Fruit fly (Drosophila melanogaster): ENCODE data around the gene Dcr-1.

DNA sequence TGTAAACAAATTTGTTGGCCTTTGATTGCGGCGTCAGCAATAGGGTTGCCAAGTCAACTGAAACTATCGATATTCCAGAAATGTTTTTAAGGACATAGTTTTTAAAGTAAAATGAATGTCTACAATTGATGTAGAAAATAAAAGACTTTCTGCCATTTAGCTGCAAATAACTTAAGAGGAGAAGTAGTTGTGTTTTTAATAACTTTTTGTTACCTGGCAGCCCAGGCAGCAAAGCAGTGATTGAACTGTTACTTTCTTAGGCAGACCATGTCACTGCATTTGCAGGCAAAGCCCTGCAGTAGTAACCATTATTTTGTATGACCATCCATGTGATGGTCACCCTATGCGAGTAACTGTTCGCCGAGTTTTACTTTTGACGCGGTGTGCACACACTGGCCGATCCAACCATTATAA is 9.7 kb upstream of the Dcr-1 start, which contains the start of the genes rumi, CG7029 and Usp12-46:
- TF ChIP-seq CG7987 (GFP tag; optimal IDR thresholded peaks at IDR 0.05): peak; percentile 57
- peak; percentile 38 for TF ChIP-seq pfk (GFP tag; optimal IDR thresholded peaks at IDR 0.05)
- TF ChIP-seq CG13775 (GFP tag; optimal IDR thresholded peaks at IDR 0.05): peak; percentile 89
- peak; percentile 42; the same call in 1 of the 2 replicates for TF ChIP-seq CG4360 (GFP tag; IDR thresholded peaks at IDR 0.05)
- peak; percentile 84 for TF ChIP-seq CG11398 (GFP tag; optimal IDR thresholded peaks at IDR 0.05)
- TF ChIP-seq CG10431 (GFP tag; optimal IDR thresholded peaks at IDR 0.05): peak; percentile 64
- peak; percentile 32 for TF ChIP-seq CG8359 (GFP tag; optimal IDR thresholded peaks at IDR 0.05; ENCODE audit: borderline replicate concordance)
- peak; percentile 85 for TF ChIP-seq ems (GFP tag; optimal IDR thresholded peaks at IDR 0.05)
- TF ChIP-seq hkb (optimal IDR thresholded peaks at IDR 0.05): no peak
- peak; percentile 79 for TF ChIP-seq hkb (GFP tag; IDR thresholded peaks at IDR 0.05)
- TF ChIP-seq lov (optimal IDR thresholded peaks at IDR 0.05): no peak
- peak; percentile 84; the same call in 2 of the 3 replicates for TF ChIP-seq lov (GFP tag; IDR thresholded peaks at IDR 0.05)
- peak; percentile 100 for TF ChIP-seq CG3995 (GFP tag; optimal IDR thresholded peaks at IDR 0.05)
- TF ChIP-seq br (optimal IDR thresholded peaks at IDR 0.05): no peak
